Fruit fly (Drosophila melanogaster) whole organism, embryonic: ENCODE data around the gene dx.

Source experiments
- Antp ChIP-seq: fragments of 200-800 bp; sonication (Bioruptor generic); optimal IDR thresholded peaks from 3 replicates; lab custom pipeline; 2016; ENCODE audit warnings: missing biosample characterization, missing genetic modification characterization
- Blimp-1 ChIP-seq: fragments of 200-800 bp; sonication (Bioruptor generic); optimal IDR thresholded peaks from 3 replicates; lab custom pipeline; 2018; ENCODE audit warnings: missing biosample characterization, missing genetic modification characterization, mild to moderate bottlenecking, moderate library complexity, missing genetic modification reagents
- CG12071 ChIP-seq: fragments of 200-800 bp; sonication (Bioruptor generic); optimal IDR thresholded peaks from 3 replicates; lab custom pipeline; 2018; ENCODE audit warnings: missing biosample characterization, mild to moderate bottlenecking, missing genetic modification characterization
- CG13424 ChIP-seq: fragments of 200-800 bp; sonication (Bioruptor generic); optimal IDR thresholded peaks from 2 replicates; lab custom pipeline; 2019; ENCODE audit warnings: missing biosample characterization, mild to moderate bottlenecking, missing genetic modification characterization, moderate library complexity
- CG16815 ChIP-seq: fragments of 200-800 bp; sonication (Bioruptor generic); optimal IDR thresholded peaks from 3 replicates; lab custom pipeline; 2017; ENCODE audit warnings: missing biosample characterization, mild to moderate bottlenecking, missing genetic modification characterization
- CG2678 ChIP-seq: fragments of 200-800 bp; sonication (Bioruptor generic); optimal IDR thresholded peaks from 3 replicates; lab custom pipeline; 2019; ENCODE audit warnings: missing biosample characterization, mild to moderate bottlenecking, missing genetic modification characterization, moderate library complexity
- CG30403 ChIP-seq: fragments of 200-800 bp; sonication (Bioruptor generic); optimal IDR thresholded peaks from 3 replicates; lab custom pipeline; 2016; ENCODE audit warnings: missing biosample characterization, missing genetic modification characterization
- CG3163 ChIP-seq: fragments of 200-800 bp; sonication (Bioruptor generic); optimal IDR thresholded peaks from 3 replicates; lab custom pipeline; 2016; ENCODE audit warnings: missing biosample characterization, missing genetic modification characterization
- CG34224 ChIP-seq: fragments of 200-800 bp; sonication (Bioruptor generic); IDR thresholded peaks from 3 replicates; pipeline ENCODE4 v1.3.6; 2022; ENCODE audit warnings: missing biosample characterization, missing genetic modification characterization; ENCODE audit not compliant: partially characterized antibody
- CG4820 ChIP-seq: fragments of 200-800 bp; sonication (Bioruptor generic); optimal IDR thresholded peaks from 3 replicates; lab custom pipeline; 2016; ENCODE audit warnings: missing biosample characterization, missing genetic modification characterization
- CG6175 ChIP-seq: fragments of 200-800 bp; sonication (Bioruptor generic); IDR thresholded peaks from 3 replicates; pipeline ENCODE4 v1.3.6; 2022; ENCODE audit warnings: missing biosample characterization, missing genetic modification characterization
- CG7963 ChIP-seq: fragments of 200-800 bp; sonication (Bioruptor generic); IDR thresholded peaks from 3 replicates; pipeline ENCODE4 v1.3.6; 2022; ENCODE audit warnings: missing biosample characterization, missing genetic modification characterization; ENCODE audit not compliant: partially characterized antibody
- CG8281 ChIP-seq: fragments of 200-800 bp; sonication (Bioruptor generic); optimal IDR thresholded peaks from 2 replicates; lab custom pipeline; 2018; ENCODE audit warnings: missing biosample characterization, mild to moderate bottlenecking, missing genetic modification characterization, moderate library complexity
- CG9876 ChIP-seq: fragments of 200-800 bp; sonication (Bioruptor generic); optimal IDR thresholded peaks from 2 replicates; lab custom pipeline; 2016; ENCODE audit warnings: missing biosample characterization, missing genetic modification characterization
- CTCF ChIP-seq: fragments of 200-800 bp; sonication (Bioruptor generic); optimal IDR thresholded peaks from 2 replicates; lab custom pipeline; 2017; ENCODE audit warnings: missing biosample characterization, mild to moderate bottlenecking, missing genetic modification characterization, moderate library complexity
- CoRest ChIP-seq: fragments of 200-800 bp; sonication (Bioruptor generic); optimal IDR thresholded peaks from 3 replicates; lab custom pipeline; 2018; ENCODE audit warnings: missing biosample characterization, mild to moderate bottlenecking, missing genetic modification characterization, moderate library complexity
- Dfd ChIP-seq, 2 experiments: fragments of >200 bp; optimal IDR thresholded peaks; 2 replicates each; lab custom pipeline; 2017; ENCODE audit warnings: missing biosample characterization in 2 of 2, missing genetic modification characterization in 2 of 2
- HHEX ChIP-seq: fragments of 200-800 bp; sonication (Bioruptor generic); optimal IDR thresholded peaks from 3 replicates; lab custom pipeline; 2017; ENCODE audit warnings: missing biosample characterization, mild to moderate bottlenecking, missing genetic modification characterization, missing genetic modification reagents
- HLH3B ChIP-seq: fragments of 200-800 bp; sonication (Bioruptor generic); IDR thresholded peaks from 2 replicates; pipeline ENCODE4 v1.3.6; 2022; ENCODE audit warnings: missing biosample characterization, missing genetic modification characterization
- Hmx ChIP-seq: fragments of 200-800 bp; sonication (Bioruptor generic); optimal IDR thresholded peaks from 2 replicates; lab custom pipeline; 2016; ENCODE audit warnings: missing biosample characterization, missing genetic modification characterization
- Lim3 ChIP-seq: fragments of 200-800 bp; sonication (Bioruptor generic); IDR thresholded peaks from 2 replicates; pipeline ENCODE4 v1.3.6; 2022; ENCODE audit warnings: missing biosample characterization, missing genetic modification characterization
- Med ChIP-seq: fragments of 200-800 bp; sonication (Bioruptor generic); peaks from one replicate; lab custom pipeline; 2016; ENCODE audit warnings: missing biosample characterization, missing genetic modification characterization, mild to moderate bottlenecking, inconsistent platforms, moderate library complexity
- Myb ChIP-seq: fragments of 200-800 bp; sonication (Bioruptor generic); optimal IDR thresholded peaks from 2 replicates; lab custom pipeline; 2016; ENCODE audit warnings: missing biosample characterization, missing genetic modification characterization
- Nf-YA ChIP-seq: fragments of 200-800 bp; sonication (Bioruptor generic); IDR thresholded peaks from 2 replicates; pipeline ENCODE4 v1.3.6; 2022; ENCODE audit warnings: missing biosample characterization, missing genetic modification characterization
- Oli ChIP-seq: fragments of 200-800 bp; sonication (Bioruptor generic); optimal IDR thresholded peaks from 2 replicates; lab custom pipeline; 2018; ENCODE audit warnings: missing biosample characterization, mild to moderate bottlenecking, missing genetic modification characterization, moderate library complexity
- Sry-β ChIP-seq: fragments of 200-800 bp; sonication (Bioruptor generic); optimal IDR thresholded peaks from 2 replicates; lab custom pipeline; 2018; ENCODE audit warnings: missing biosample characterization, mild to moderate bottlenecking, missing genetic modification characterization, moderate library complexity
- Sry-δ ChIP-seq: fragments of 200-800 bp; sonication (Bioruptor generic); optimal IDR thresholded peaks from 2 replicates; lab custom pipeline; 2016; ENCODE audit warnings: missing biosample characterization, missing genetic modification characterization
- ato ChIP-seq: fragments of 200-800 bp; sonication (Bioruptor generic); IDR thresholded peaks from 2 replicates; pipeline ENCODE4 v1.3.6; 2022; ENCODE audit warnings: missing biosample characterization, missing genetic modification characterization; ENCODE audit not compliant: partially characterized antibody
- cad ChIP-seq: fragments of >200 bp; optimal IDR thresholded peaks from 2 replicates; lab custom pipeline; 2017; ENCODE audit warnings: missing biosample characterization, missing genetic modification characterization
- cas ChIP-seq: fragments of 200-800 bp; sonication (Bioruptor generic); IDR thresholded peaks from 2 replicates; pipeline ENCODE4 v1.3.6; 2022; ENCODE audit warnings: missing biosample characterization, missing genetic modification characterization
- chm ChIP-seq: fragments of 200-800 bp; sonication (Bioruptor generic); IDR thresholded peaks from 2 replicates; pipeline ENCODE4 v1.3.6; 2022; ENCODE audit warnings: missing biosample characterization, missing genetic modification characterization
- crc ChIP-seq: fragments of 200-800 bp; sonication (Bioruptor generic); optimal IDR thresholded peaks from 2 replicates; lab custom pipeline; 2016; ENCODE audit warnings: missing biosample characterization, missing genetic modification characterization
- cwo ChIP-seq: fragments of 200-800 bp; sonication (Bioruptor generic); optimal IDR thresholded peaks from 3 replicates; lab custom pipeline; 2017; ENCODE audit warnings: missing biosample characterization, missing genetic modification characterization, mild to moderate bottlenecking, moderate library complexity, missing genetic modification reagents
- en ChIP-seq: fragments of 200-800 bp; sonication (Bioruptor generic); optimal IDR thresholded peaks from 2 replicates; lab custom pipeline; 2016; ENCODE audit warnings: missing biosample characterization, missing genetic modification characterization
- fd102C ChIP-seq: fragments of 200-800 bp; sonication (Bioruptor generic); optimal IDR thresholded peaks from 2 replicates; lab custom pipeline; 2018; ENCODE audit warnings: missing biosample characterization, mild to moderate bottlenecking, missing genetic modification characterization, moderate library complexity
- fd96Cb ChIP-seq: fragments of 200-800 bp; sonication (Bioruptor generic); optimal IDR thresholded peaks from 2 replicates; lab custom pipeline; 2018; ENCODE audit warnings: missing biosample characterization, mild to moderate bottlenecking, missing genetic modification characterization, moderate library complexity
- ftz-f1 ChIP-seq: fragments of 200-800 bp; sonication (Bioruptor generic); optimal IDR thresholded peaks from 2 replicates; lab custom pipeline; 2016; ENCODE audit warnings: missing biosample characterization, missing genetic modification characterization
- gce ChIP-seq: fragments of 200-800 bp; sonication (Bioruptor generic); IDR thresholded peaks from 3 replicates; pipeline ENCODE4 v1.3.6; 2022; ENCODE audit warnings: missing biosample characterization, missing genetic modification characterization
- inv ChIP-seq: fragments of 200-800 bp; sonication (Bioruptor generic); IDR thresholded peaks from 2 replicates; pipeline ENCODE4 v1.3.6; 2022; ENCODE audit warnings: missing biosample characterization, missing genetic modification characterization; ENCODE audit not compliant: partially characterized antibody
- kay ChIP-seq: fragments of 200-800 bp; sonication (Bioruptor generic); optimal IDR thresholded peaks from 2 replicates; lab custom pipeline; 2016; ENCODE audit warnings: missing biosample characterization, missing genetic modification characterization
- pfk ChIP-seq: fragments of 200-800 bp; sonication (Bioruptor generic); optimal IDR thresholded peaks from 2 replicates; lab custom pipeline; 2018; ENCODE audit warnings: missing biosample characterization, mild to moderate bottlenecking, missing genetic modification characterization, moderate library complexity
- rib ChIP-seq: fragments of 200-800 bp; sonication (Bioruptor generic); IDR thresholded peaks from 2 replicates; pipeline ENCODE4 v1.3.6; 2022; ENCODE audit warnings: missing biosample characterization, missing genetic modification characterization
- salm ChIP-seq: fragments of 200-800 bp; sonication (Bioruptor generic); optimal IDR thresholded peaks from 2 replicates; lab custom pipeline; 2018; ENCODE audit warnings: missing biosample characterization, mild to moderate bottlenecking, missing genetic modification characterization
- sc ChIP-seq, 3 experiments: fragments of >200 bp in 2 of 3; fragments of 200-800 bp in 1 of 3; sonication (Bioruptor generic) in 1 of 3; optimal IDR thresholded peaks; 2 replicates in 2 of 3; 3 replicates in 1 of 3; lab custom pipeline; 2017; ENCODE audit warnings: mild to moderate bottlenecking in 1 of 3, missing biosample characterization in 1 of 3, missing genetic modification characterization in 1 of 3, missing genetic modification reagents in 1 of 3
- sna ChIP-seq: fragments of 200-800 bp; sonication (Bioruptor generic); IDR thresholded peaks from 2 replicates; pipeline ENCODE4 v1.3.6; 2022; ENCODE audit warnings: missing biosample characterization, missing genetic modification characterization; ENCODE audit not compliant: partially characterized antibody
- sr ChIP-seq: fragments of 200-800 bp; sonication (Bioruptor generic); IDR thresholded peaks from 3 replicates; pipeline ENCODE4 v1.3.6; 2022; ENCODE audit warnings: missing biosample characterization, missing genetic modification characterization
- stc ChIP-seq: fragments of 200-800 bp; sonication (Bioruptor generic); IDR thresholded peaks from 2 replicates; pipeline ENCODE4 v1.3.6; 2022; ENCODE audit warnings: missing biosample characterization, missing genetic modification characterization
- tap ChIP-seq: fragments of 200-800 bp; optimal IDR thresholded peaks from 3 replicates; lab custom pipeline; 2019; ENCODE audit warnings: missing biosample characterization, mild to moderate bottlenecking, missing genetic modification characterization, moderate library complexity
- trem ChIP-seq: fragments of 200-800 bp; optimal IDR thresholded peaks from 3 replicates; lab custom pipeline; 2019; ENCODE audit warnings: missing biosample characterization, mild to moderate bottlenecking, missing genetic modification characterization, moderate library complexity
- yki ChIP-seq: fragments of >200 bp; optimal IDR thresholded peaks from 3 replicates; lab custom pipeline; 2018

Gene dx

DNA sequence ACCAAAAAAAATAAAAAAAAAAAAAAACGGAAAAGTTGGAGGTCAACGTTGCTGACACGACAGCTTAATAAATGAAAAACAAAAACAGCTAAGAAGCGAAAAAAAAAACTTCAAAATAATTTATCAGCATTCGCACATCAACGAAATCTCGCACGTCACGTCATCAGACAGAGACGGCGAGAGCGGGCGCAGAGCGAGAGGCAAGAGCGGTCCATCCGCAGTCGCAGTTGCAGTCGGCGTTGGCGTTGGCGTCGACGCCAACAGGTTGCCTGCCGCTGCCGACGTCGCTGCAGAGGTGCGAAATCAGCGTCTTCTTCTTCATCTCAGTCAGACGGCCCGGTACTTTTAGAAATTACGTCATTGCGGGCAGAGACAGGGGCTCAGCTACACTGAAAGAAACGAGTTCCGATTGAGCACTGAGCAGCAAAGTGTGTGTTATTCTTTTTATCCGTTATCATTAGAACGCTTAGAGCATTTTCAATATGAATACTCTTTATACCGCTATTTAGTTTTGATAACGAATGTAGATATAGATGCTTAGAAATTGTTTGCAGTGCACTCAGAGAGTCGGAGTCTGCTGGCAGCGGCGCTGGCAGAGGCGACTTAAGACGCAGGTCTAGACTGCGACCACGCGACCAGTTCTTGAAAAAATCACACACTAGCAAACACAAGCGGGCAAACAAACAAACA, 15.8 kb downstream of the dx start (continued):
- TF ChIP-seq HLH3B (peak; percentile 94), chm (GFP tag; lab: Robert Waterston, UW) (peak; percentile 94), Antp (GFP tag; lab: Kevin White, UChicago) (peak; percentile 95), gce (GFP tag; lab: Robert Waterston, UW) (peak; percentile 92), salm (tag; lab: Kevin White, UChicago) (peak; percentile 78), kay (GFP tag; lab: Kevin White, UChicago) (no peak), CG7963 (GFP tag; lab: Robert Waterston, UW) (no peak), cas (GFP tag; lab: Robert Waterston, UW) (peak; percentile 93), Oli (peak; percentile 93), cwo (GFP tag; lab: Kevin White, UChicago) (peak; percentile 93), CG4820 (GFP tag; lab: Kevin White, UChicago) (peak; percentile 96), Sry-δ (peak; percentile 75), fd102C (GFP tag; lab: Kevin White, UChicago) (peak; percentile 90), ato (no peak), Lim3 (GFP tag; lab: Robert Waterston, UW) (peak; percentile 74), crc (GFP tag; lab: Kevin White, UChicago) (peak; percentile 90), rib (GFP tag; lab: Robert Waterston, UW) (peak; percentile 96), CG3163 (GFP tag; lab: Kevin White, UChicago) (peak; percentile 82), CG9876 (GFP tag; lab: Kevin White, UChicago) (peak; percentile 84), CTCF (GFP tag; lab: Kevin White, UChicago) (no peak), CG6175 (GFP tag; lab: Robert Waterston, UW) (peak; percentile 94), trem (tag; lab: Kevin White, UChicago) (peak; percentile 91), Nf-YA (peak; percentile 92), Myb (peak; percentile 87), inv (GFP tag; lab: Robert Waterston, UW) (no peak), tap (peak; percentile 94), sna (no peak), CG30403 (GFP tag; lab: Kevin White, UChicago) (peak; percentile 95), Blimp-1 (GFP tag; lab: Kevin White, UChicago) (peak; percentile 92), CG16815 (GFP tag; lab: Kevin White, UChicago) (peak; percentile 89), Med (GFP tag; lab: Kevin White, UChicago) (peak; percentile 100), CG2678 (peak; percentile 97), Hmx (GFP tag; lab: Kevin White, UChicago) (peak; percentile 72), CG13424 (peak; percentile 93), Dfd (GFP tag; optimal IDR thresholded peaks at IDR 0.05; lab: Kevin White, UChicago) (no peak), CG12071 (GFP tag; lab: Kevin White, UChicago) (peak; percentile 96), stc (GFP tag; lab: Robert Waterston, UW) (peak; percentile 93), ftz-f1 (peak; percentile 70), sc (optimal IDR thresholded peaks at IDR 0.05; lab: Kevin White, UChicago) (no peak), sc (GFP tag; optimal IDR thresholded peaks at IDR 0.05; lab: Kevin White, UChicago) (peak; percentile 87), sr (peak; percentile 70; the same call in 1 of the 3 replicates), en (peak; percentile 86), CG8281 (peak; percentile 73), cad (GFP tag; lab: Kevin White, UChicago) (no peak), yki (lab: Kevin White, UChicago) (no peak), pfk (GFP tag; lab: Kevin White, UChicago) (peak; percentile 42), fd96Cb (tag; lab: Kevin White, UChicago) (peak; percentile 94), CG34224 (GFP tag; lab: Robert Waterston, UW) (no peak), Sry-β (peak; percentile 52), CoRest (peak; percentile 94), HHEX (peak; percentile 96)
